Fruit fly (Drosophila melanogaster) whole organism, embryonic: Measurements from ENCODE around the gene CG32313.

Experiments
- Blimp-1 ChIP-seq: fragments of 200-800 bp; sonication (Bioruptor generic); optimal IDR thresholded peaks from 3 replicates; lab custom pipeline; 2018; ENCODE audit warnings: missing biosample characterization, missing genetic modification characterization, mild to moderate bottlenecking, moderate library complexity, missing genetic modification reagents
- CG10565 ChIP-seq: fragments of 200-800 bp; sonication (Bioruptor generic); optimal IDR thresholded peaks from 3 replicates; lab custom pipeline; 2016; ENCODE audit warnings: missing biosample characterization, mild to moderate bottlenecking, missing genetic modification characterization
- CG11085 ChIP-seq: fragments of 200-800 bp; sonication (Bioruptor generic); IDR thresholded peaks from 2 replicates; pipeline ENCODE4 v1.3.6; 2022; ENCODE audit warnings: missing biosample characterization, missing genetic modification characterization
- CG12071 ChIP-seq: fragments of 200-800 bp; sonication (Bioruptor generic); optimal IDR thresholded peaks from 3 replicates; lab custom pipeline; 2018; ENCODE audit warnings: missing biosample characterization, mild to moderate bottlenecking, missing genetic modification characterization
- CG12104 ChIP-seq: fragments of 200-800 bp; sonication (Bioruptor generic); optimal IDR thresholded peaks from 3 replicates; lab custom pipeline; 2016; ENCODE audit warnings: missing biosample characterization, missing genetic modification characterization
- CG12769 ChIP-seq: fragments of 200-800 bp; sonication (Bioruptor generic); optimal IDR thresholded peaks from 2 replicates; lab custom pipeline; 2019; ENCODE audit warnings: missing biosample characterization, mild to moderate bottlenecking, missing genetic modification characterization, moderate library complexity
- CG13624 ChIP-seq: fragments of 200-800 bp; sonication (Bioruptor generic); optimal IDR thresholded peaks from 2 replicates; lab custom pipeline; 2016; ENCODE audit warnings: missing biosample characterization, missing genetic modification characterization
- CG14050 ChIP-seq: fragments of 200-800 bp; sonication (Bioruptor generic); IDR thresholded peaks from 3 replicates; pipeline ENCODE4 v1.3.6; 2022; ENCODE audit warnings: missing biosample characterization, missing genetic modification characterization
- CG14667 ChIP-seq: fragments of 200-800 bp; sonication (Bioruptor generic); IDR thresholded peaks from 2 replicates; pipeline ENCODE4 v1.3.6; 2022; ENCODE audit warnings: missing biosample characterization, missing genetic modification characterization
- CG15073 ChIP-seq: fragments of 200-800 bp; sonication (Bioruptor generic); optimal IDR thresholded peaks from 2 replicates; lab custom pipeline; 2016; ENCODE audit warnings: missing biosample characterization, missing genetic modification characterization
- CG15479 ChIP-seq: fragments of 200-800 bp; sonication (Bioruptor generic); optimal IDR thresholded peaks from 3 replicates; lab custom pipeline; 2019; ENCODE audit warnings: missing biosample characterization, mild to moderate bottlenecking, missing genetic modification characterization, moderate library complexity
- CG17186 ChIP-seq: fragments of 200-800 bp; sonication (Bioruptor generic); optimal IDR thresholded peaks from 3 replicates; lab custom pipeline; 2017; ENCODE audit warnings: missing biosample characterization, missing genetic modification reagents, missing genetic modification characterization
- CG17385 ChIP-seq: fragments of 200-800 bp; sonication (Bioruptor generic); optimal IDR thresholded peaks from 3 replicates; lab custom pipeline; 2018; ENCODE audit warnings: missing biosample characterization, mild to moderate bottlenecking, missing genetic modification characterization
- CG17612 ChIP-seq: fragments of 200-800 bp; sonication (Bioruptor generic); IDR thresholded peaks from 2 replicates; pipeline ENCODE4 v1.3.6; 2022; ENCODE audit warnings: missing biosample characterization, missing genetic modification characterization
- CG18476 ChIP-seq: fragments of 200-800 bp; sonication (Bioruptor generic); optimal IDR thresholded peaks from 2 replicates; lab custom pipeline; 2016; ENCODE audit warnings: missing biosample characterization, mild to moderate bottlenecking, missing genetic modification characterization
- CG2120 ChIP-seq: fragments of 200-800 bp; sonication (Bioruptor generic); optimal IDR thresholded peaks from 3 replicates; lab custom pipeline; 2016; ENCODE audit warnings: missing biosample characterization, missing genetic modification characterization
- CG2875 ChIP-seq: fragments of 200-800 bp; sonication (Bioruptor generic); optimal IDR thresholded peaks from 2 replicates; lab custom pipeline; 2017; ENCODE audit warnings: missing biosample characterization, mild to moderate bottlenecking, missing genetic modification characterization, missing genetic modification reagents
- CG6765 ChIP-seq: fragments of 200-800 bp; sonication (Bioruptor generic); optimal IDR thresholded peaks from 3 replicates; lab custom pipeline; 2017; ENCODE audit warnings: missing biosample characterization, mild to moderate bottlenecking, missing genetic modification characterization
- CG7556 ChIP-seq: fragments of 200-800 bp; sonication (Bioruptor generic); optimal IDR thresholded peaks from 2 replicates; lab custom pipeline; 2017; ENCODE audit warnings: missing biosample characterization, mild to moderate bottlenecking, missing genetic modification characterization
- CG7987 ChIP-seq: fragments of 200-800 bp; sonication (Bioruptor generic); optimal IDR thresholded peaks from 2 replicates; lab custom pipeline; 2018; ENCODE audit warnings: missing biosample characterization, mild to moderate bottlenecking, missing genetic modification characterization, moderate library complexity
- Doc2 ChIP-seq: fragments of 200-800 bp; sonication (Bioruptor generic); IDR thresholded peaks from 2 replicates; pipeline ENCODE4 v1.3.6; 2022; ENCODE audit warnings: missing biosample characterization, missing genetic modification characterization
- Fer1 ChIP-seq: fragments of 200-800 bp; sonication (Bioruptor generic); optimal IDR thresholded peaks from 2 replicates; lab custom pipeline; 2017; ENCODE audit warnings: missing biosample characterization, mild to moderate bottlenecking, missing genetic modification characterization
- Fer2 ChIP-seq: fragments of 200-800 bp; sonication (Bioruptor generic); optimal IDR thresholded peaks from 2 replicates; lab custom pipeline; 2018; ENCODE audit warnings: missing biosample characterization, mild to moderate bottlenecking, missing genetic modification characterization, moderate library complexity
- Gsc ChIP-seq: fragments of 200-800 bp; sonication (Bioruptor generic); IDR thresholded peaks from 2 replicates; pipeline ENCODE4 v1.3.6; 2022; ENCODE audit warnings: missing biosample characterization, missing genetic modification characterization
- HHEX ChIP-seq: fragments of 200-800 bp; sonication (Bioruptor generic); optimal IDR thresholded peaks from 3 replicates; lab custom pipeline; 2017; ENCODE audit warnings: missing biosample characterization, mild to moderate bottlenecking, missing genetic modification characterization, missing genetic modification reagents
- Kr ChIP-seq: fragments of 200-800 bp; sonication (Bioruptor generic); optimal IDR thresholded peaks from 2 replicates; lab custom pipeline; 2017; ENCODE audit warnings: missing biosample characterization, mild to moderate bottlenecking, missing genetic modification characterization
- Lhr ChIP-seq: fragments of 200-800 bp; sonication (Bioruptor generic); optimal IDR thresholded peaks from 3 replicates; lab custom pipeline; 2017; ENCODE audit warnings: mild to moderate bottlenecking, missing biosample characterization, missing genetic modification reagents, missing genetic modification characterization
- Meics ChIP-seq: fragments of 200-800 bp; sonication (Bioruptor generic); optimal IDR thresholded peaks from 2 replicates; lab custom pipeline; 2017; ENCODE audit warnings: missing biosample characterization, mild to moderate bottlenecking, missing genetic modification characterization
- Myb ChIP-seq: fragments of 200-800 bp; sonication (Bioruptor generic); optimal IDR thresholded peaks from 2 replicates; lab custom pipeline; 2016; ENCODE audit warnings: missing biosample characterization, missing genetic modification characterization
- NC2β ChIP-seq: fragments of 200-800 bp; sonication (Bioruptor generic); optimal IDR thresholded peaks from 2 replicates; lab custom pipeline; 2016; ENCODE audit warnings: missing biosample characterization, missing genetic modification characterization
- Poxn ChIP-seq: fragments of 200-800 bp; sonication (Bioruptor generic); IDR thresholded peaks from 2 replicates; pipeline ENCODE4 v1.3.6; 2022; ENCODE audit warnings: missing biosample characterization, missing genetic modification characterization
- Ptx1 ChIP-seq: fragments of 200-800 bp; sonication (Bioruptor generic); IDR thresholded peaks from 2 replicates; pipeline ENCODE4 v1.3.6; 2022; ENCODE audit warnings: missing biosample characterization, missing genetic modification characterization
- Scr ChIP-seq: fragments of 200-800 bp; sonication (Bioruptor generic); IDR thresholded peaks from 2 replicates; pipeline ENCODE4 v1.3.6; 2022; ENCODE audit warnings: missing biosample characterization, missing genetic modification characterization; ENCODE audit not compliant: partially characterized antibody
- ash1 ChIP-seq: fragments of 200-800 bp; sonication (Bioruptor generic); optimal IDR thresholded peaks from 2 replicates; lab custom pipeline; 2018; ENCODE audit warnings: missing biosample characterization, mild to moderate bottlenecking, missing genetic modification characterization
- bcd ChIP-seq: fragments of 200-800 bp; sonication (Bioruptor generic); optimal IDR thresholded peaks from 2 replicates; lab custom pipeline; 2017; ENCODE audit warnings: missing biosample characterization, mild to moderate bottlenecking, missing genetic modification characterization
- da ChIP-seq: fragments of 200-800 bp; sonication (Bioruptor generic); optimal IDR thresholded peaks from 2 replicates; lab custom pipeline; 2016; ENCODE audit warnings: missing biosample characterization, missing genetic modification characterization
- dm ChIP-seq: fragments of 200-800 bp; sonication (Bioruptor generic); optimal IDR thresholded peaks from 3 replicates; lab custom pipeline; 2016; ENCODE audit warnings: missing biosample characterization, missing genetic modification characterization
- esg ChIP-seq: fragments of 200-800 bp; sonication (Bioruptor generic); conservative IDR thresholded peaks from 2 replicates; pipeline ENCODE4 v1.3.6; 2022; ENCODE audit warnings: missing biosample characterization, missing genetic modification characterization
- fd64A ChIP-seq: fragments of 200-800 bp; sonication (Bioruptor generic); optimal IDR thresholded peaks from 3 replicates; lab custom pipeline; 2018; ENCODE audit warnings: missing biosample characterization, mild to moderate bottlenecking, missing genetic modification characterization
- h ChIP-seq: fragments of >200 bp; optimal IDR thresholded peaks from 2 replicates; lab custom pipeline; 2017
- kay ChIP-seq: fragments of 200-800 bp; sonication (Bioruptor generic); optimal IDR thresholded peaks from 2 replicates; lab custom pipeline; 2016; ENCODE audit warnings: missing biosample characterization, missing genetic modification characterization
- kni ChIP-seq: fragments of 200-800 bp; sonication (Bioruptor generic); optimal IDR thresholded peaks from 3 replicates; lab custom pipeline; 2017; ENCODE audit warnings: mild to moderate bottlenecking, missing biosample characterization, missing genetic modification reagents, missing genetic modification characterization
- pb ChIP-seq: fragments of 200-800 bp; sonication (Bioruptor generic); optimal IDR thresholded peaks from 3 replicates; lab custom pipeline; 2016; ENCODE audit warnings: missing biosample characterization, missing genetic modification characterization
- schlank ChIP-seq: fragments of 200-800 bp; sonication (Bioruptor generic); optimal IDR thresholded peaks from 2 replicates; lab custom pipeline; 2018; ENCODE audit warnings: missing biosample characterization, mild to moderate bottlenecking, missing genetic modification characterization
- sd ChIP-seq: fragments of 200-800 bp; sonication (Bioruptor generic); optimal IDR thresholded peaks from 3 replicates; lab custom pipeline; 2018; ENCODE audit warnings: missing biosample characterization, mild to moderate bottlenecking, missing genetic modification characterization, moderate library complexity
- sens ChIP-seq: fragments of 200-800 bp; sonication (Bioruptor generic); peaks from one replicate; lab custom pipeline; 2016; ENCODE audit warnings: missing biosample characterization, missing genetic modification characterization
- sima ChIP-seq: fragments of 200-800 bp; sonication (Bioruptor generic); optimal IDR thresholded peaks from 2 replicates; lab custom pipeline; 2016; ENCODE audit warnings: missing biosample characterization, missing genetic modification characterization
- sqz ChIP-seq: fragments of 200-800 bp; sonication (Bioruptor generic); optimal IDR thresholded peaks from 3 replicates; lab custom pipeline; 2018; ENCODE audit warnings: missing biosample characterization, mild to moderate bottlenecking, missing genetic modification characterization
- tap ChIP-seq: fragments of 200-800 bp; optimal IDR thresholded peaks from 3 replicates; lab custom pipeline; 2019; ENCODE audit warnings: missing biosample characterization, mild to moderate bottlenecking, missing genetic modification characterization, moderate library complexity
- wdn ChIP-seq: fragments of 200-800 bp; sonication (Bioruptor generic); IDR thresholded peaks from 2 replicates; pipeline ENCODE4 v1.3.6; 2022; ENCODE audit warnings: missing biosample characterization, missing genetic modification characterization
- wor ChIP-seq: fragments of 200-800 bp; sonication (Bioruptor generic); IDR thresholded peaks from 2 replicates; pipeline ENCODE4 v1.3.6; 2022; ENCODE audit warnings: missing biosample characterization, missing genetic modification characterization
- zfh1 ChIP-seq: fragments of 200-800 bp; sonication (Bioruptor generic); IDR thresholded peaks from 3 replicates; pipeline ENCODE4 v1.3.6; 2022; ENCODE audit warnings: missing biosample characterization, missing genetic modification characterization

CG32313 gene

dm6 chr3L:1549148-1549547, 3.6 kb upstream of the CG32313 start (continued):
- TF ChIP-seq CG7987 (GFP tag; lab: Kevin White, UChicago) (peak; percentile 93), CG13624 (GFP tag; lab: Kevin White, UChicago) (peak; percentile 13), da (GFP tag; lab: Kevin White, UChicago) (no peak), Poxn (no peak), fd64A (no peak), sens (GFP tag; lab: Kevin White, UChicago) (peak; percentile 82), sqz (GFP tag; lab: Kevin White, UChicago) (no peak), Doc2 (GFP tag; lab: Robert Waterston, UW) (no peak), pb (no peak), bcd (GFP tag; lab: Kevin White, UChicago) (peak; percentile 29), Scr (0 out of 2 replicates have a peak, but pooled peaks have one; percentile 13), sima (GFP tag; lab: Kevin White, UChicago) (no peak), h (lab: Kevin White, UChicago) (no peak), NC2β (GFP tag; lab: Kevin White, UChicago) (no peak), CG2120 (GFP tag; lab: Kevin White, UChicago) (peak; percentile 54), CG17385 (peak; percentile 8), Ptx1 (no peak), wor (GFP tag; lab: Robert Waterston, UW) (no peak), CG15073 (GFP tag; lab: Kevin White, UChicago) (no peak), HHEX (GFP tag; lab: Kevin White, UChicago) (no peak), tap (no peak), Fer1 (GFP tag; lab: Kevin White, UChicago) (no peak), CG17186 (no peak), CG11085 (GFP tag; lab: Robert Waterston, UW) (no peak), CG12104 (GFP tag; lab: Kevin White, UChicago) (no peak), kay (GFP tag; lab: Kevin White, UChicago) (peak; percentile 19), sd (peak; percentile 63), CG14050 (GFP tag; lab: Robert Waterston, UW) (no peak), Myb (GFP tag; lab: Kevin White, UChicago) (no peak), CG2875 (GFP tag; lab: Kevin White, UChicago) (peak; percentile 33), CG12769 (tag; lab: Kevin White, UChicago) (peak; percentile 81), CG12071 (GFP tag; lab: Kevin White, UChicago) (peak; percentile 9), dm (no peak), CG18476 (GFP tag; lab: Kevin White, UChicago) (no peak), ash1 (GFP tag; lab: Kevin White, UChicago) (no peak), Lhr (GFP tag; lab: Kevin White, UChicago) (no peak), CG14667 (GFP tag; lab: Robert Waterston, UW) (no peak), CG17612 (GFP tag; lab: Robert Waterston, UW) (peak; percentile 22; the same call in 1 of the 2 replicates), kni (GFP tag; lab: Kevin White, UChicago) (peak; percentile 68), schlank (no peak), CG6765 (GFP tag; lab: Kevin White, UChicago) (no peak), Kr (GFP tag; lab: Kevin White, UChicago) (no peak), zfh1 (GFP tag; lab: Robert Waterston, UW) (no peak), esg (GFP tag; lab: Robert Waterston, UW) (no peak; the same call in 1 of the 2 replicates), Blimp-1 (peak; percentile 8), Fer2 (tag; lab: Kevin White, UChicago) (no peak), Gsc (GFP tag; lab: Robert Waterston, UW) (no peak), CG15479 (GFP tag; lab: Kevin White, UChicago) (no peak), Meics (GFP tag; lab: Kevin White, UChicago) (peak; percentile 41), CG10565 (GFP tag; lab: Kevin White, UChicago) (no peak), CG7556 (GFP tag; lab: Kevin White, UChicago) (no peak), wdn (no peak)
